Worm (Caenorhabditis elegans) whole organism, midembryonic: Measurements from ENCODE around the gene snrp-40.1.

Source experiments
- T22C8.4 ChIP-seq: fragments of 200-800 bp; sonication (Bioruptor generic); IDR thresholded peaks from 2 replicates; pipeline ENCODE4 v1.3.6; 2022; ENCODE audit warnings: missing genetic modification characterization, missing compliant biosample characterization
- flt-1 ChIP-seq: fragments of 200-800 bp; sonication (Bioruptor generic); IDR thresholded peaks from 2 replicates; pipeline ENCODE4 v1.3.6; 2022; ENCODE audit warnings: missing genetic modification characterization, missing compliant biosample characterization
- klf-2 ChIP-seq: fragments of 200-800 bp; sonication (Bioruptor generic); conservative IDR thresholded peaks from 2 replicates; pipeline ENCODE4 v1.3.6; 2022; ENCODE audit warnings: missing genetic modification reagents, missing genetic modification characterization, missing compliant biosample characterization
- med-1 ChIP-seq: sonication (generic microtip); optimal IDR thresholded peaks from 2 replicates; lab custom pipeline; 2017; ENCODE audit warnings: missing genetic modification characterization, mild to moderate bottlenecking, missing compliant biosample characterization, antibody characterized with exemption, missing genetic modification reagents; ENCODE audit not compliant: insufficient read depth
- ref-1 ChIP-seq: fragments of 200-800 bp; sonication (Bioruptor generic); conservative IDR thresholded peaks from 2 replicates; pipeline ENCODE4 v1.3.6; 2022; ENCODE audit warnings: missing genetic modification reagents, missing genetic modification characterization, missing compliant biosample characterization
- tab-1 ChIP-seq: fragments of 200-800 bp; sonication (Bioruptor generic); IDR thresholded peaks from 2 replicates; pipeline ENCODE4 v1.3.6; 2022; ENCODE audit warnings: missing genetic modification characterization, missing compliant biosample characterization

ce11 chrX:11337095-11337494 is 37.5 kb upstream of the snrp-40.1 start:
- TF ChIP-seq ref-1 (GFP tag; lab: Robert Waterston, UW), result no peak
- no peak for TF ChIP-seq T22C8.4 (GFP tag; lab: Robert Waterston, UW)
- TF ChIP-seq flt-1 (GFP tag; lab: Robert Waterston, UW), result no peak
- no peak for TF ChIP-seq tab-1 (GFP tag; lab: Robert Waterston, UW)
- no peak for TF ChIP-seq klf-2 (GFP tag; lab: Robert Waterston, UW)
- TF ChIP-seq med-1 (GFP tag; lab: Kevin White, UChicago), result no peak
